Fruit fly (Drosophila melanogaster) whole organism, wandering third instar larva: ENCODE measurements around the gene CG8209.

ENCODE experiments used
- Abd-B ChIP-seq: fragments of >200 bp; optimal IDR thresholded peaks from 2 replicates; lab custom pipeline; 2017; ENCODE audit warnings: missing biosample characterization, missing genetic modification characterization
- CG32264 ChIP-seq: fragments of 200-800 bp; sonication (Bioruptor generic); optimal IDR thresholded peaks from 2 replicates; lab custom pipeline; 2016; ENCODE audit warnings: missing biosample characterization, missing genetic modification characterization
- CrebA ChIP-seq: fragments of 200-800 bp; sonication (Bioruptor generic); optimal IDR thresholded peaks from 2 replicates; lab custom pipeline; 2016; ENCODE audit warnings: missing biosample characterization, mild to moderate bottlenecking, missing genetic modification characterization, borderline replicate concordance
- HLH106 ChIP-seq: fragments of 200-800 bp; optimal IDR thresholded peaks from 3 replicates; lab custom pipeline; 2019; ENCODE audit warnings: missing biosample characterization, mild to moderate bottlenecking, missing genetic modification characterization, moderate library complexity
- Jra ChIP-seq: sonication (Bioruptor generic); optimal IDR thresholded peaks from 2 replicates; lab custom pipeline; 2016; ENCODE audit warnings: missing biosample characterization, missing genetic modification characterization
- Mio ChIP-seq: sonication (Bioruptor generic); optimal IDR thresholded peaks from 2 replicates; lab custom pipeline; 2016; ENCODE audit warnings: missing biosample characterization, missing genetic modification characterization
- OdsH ChIP-seq: fragments of 200-800 bp; sonication (Bioruptor generic); optimal IDR thresholded peaks from 2 replicates; lab custom pipeline; 2016; ENCODE audit warnings: missing biosample characterization, mild to moderate bottlenecking, missing genetic modification characterization
- Sp1 ChIP-seq: fragments of 200-800 bp; sonication (Bioruptor generic); optimal IDR thresholded peaks from 3 replicates; lab custom pipeline; 2019; ENCODE audit warnings: missing biosample characterization, mild to moderate bottlenecking, missing genetic modification characterization, moderate library complexity
- h ChIP-seq: fragments of 200-800 bp; sonication (Bioruptor generic); optimal IDR thresholded peaks from 3 replicates; lab custom pipeline; 2016; ENCODE audit warnings: missing biosample characterization, mild to moderate bottlenecking, missing genetic modification characterization
- pan ChIP-seq: fragments of >200 bp; optimal IDR thresholded peaks from 2 replicates; lab custom pipeline; 2017
- tai ChIP-seq: sonication (Bioruptor generic); optimal IDR thresholded peaks from 2 replicates; lab custom pipeline; 2016; ENCODE audit warnings: missing biosample characterization, missing genetic modification characterization

DNA sequence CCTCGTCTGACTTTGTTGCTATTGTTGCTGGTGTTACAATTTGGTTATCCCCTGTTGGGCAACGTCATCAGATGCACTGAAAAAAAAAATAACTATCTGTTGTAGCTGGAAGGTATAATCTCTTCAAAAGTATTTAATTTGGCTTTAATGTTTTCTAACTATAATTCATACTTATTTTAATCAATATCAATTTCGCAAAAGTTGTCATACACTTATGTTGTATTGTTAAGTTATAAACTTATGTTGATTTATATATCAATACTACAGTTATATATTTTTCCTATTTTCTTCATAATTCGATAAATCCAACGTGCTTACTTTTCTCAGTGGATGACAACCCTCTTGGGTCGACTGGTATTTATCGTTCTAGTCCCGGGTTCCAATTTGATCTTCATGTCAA, 22.5 kb upstream of the CG8209 start:
- TF ChIP-seq CG32264 (GFP tag; lab: Kevin White, UChicago) (no peak), HLH106 (tag; lab: Kevin White, UChicago) (no peak), pan (no peak), tai (GFP tag; lab: Kevin White, UChicago) (no peak), h (GFP tag; lab: Kevin White, UChicago) (no peak), CrebA (no peak), Jra (no peak), Abd-B (no peak), Sp1 (no peak), OdsH (no peak), Mio (no peak)
